Worm (Caenorhabditis elegans): Measurements from ENCODE around the gene B0244.17.

ce11 chrIII:5740666-5741065 is 7.6 kb downstream of the B0244.17 start, which contains the start of gene B0244.16:
- TF ChIP-seq ceh-16 (tag; optimal IDR thresholded peaks at IDR 0.05) (no peak), fos-1 (tag; optimal IDR thresholded peaks at IDR 0.05) (no peak), nhr-12 (tag; optimal IDR thresholded peaks at IDR 0.05) (no peak), snpc-4 (tag; optimal IDR thresholded peaks at IDR 0.05) (no peak), unc-62 (GFP tag; optimal IDR thresholded peaks at IDR 0.05) (no peak), ZK546.5 (tag; optimal IDR thresholded peaks at IDR 0.05) (no peak), ztf-4 (tag; optimal IDR thresholded peaks at IDR 0.05) (no peak), nhr-11 (tag; optimal IDR thresholded peaks at IDR 0.05) (no peak), nhr-10 (tag; optimal IDR thresholded peaks at IDR 0.05) (no peak)
